Fruit fly (Drosophila melanogaster) whole organism, embryonic: ENCODE measurements around the gene Rpt6.
A peak's percentile ranks its signal among the peaks of the same experiment; 100 is the strongest.

Source experiments
- B-H2 ChIP-seq: fragments of 200-800 bp; sonication (Bioruptor generic); optimal IDR thresholded peaks from 2 replicates; lab custom pipeline; 2018; ENCODE audit warnings: missing biosample characterization, mild to moderate bottlenecking, missing genetic modification characterization
- CG10654 ChIP-seq: fragments of 200-800 bp; sonication (Bioruptor generic); optimal IDR thresholded peaks from 2 replicates; lab custom pipeline; 2016; ENCODE audit warnings: missing biosample characterization, missing genetic modification characterization
- CG11085 ChIP-seq: fragments of 200-800 bp; sonication (Bioruptor generic); IDR thresholded peaks from 2 replicates; pipeline ENCODE4 v1.3.6; 2022; ENCODE audit warnings: missing biosample characterization, missing genetic modification characterization
- CG1233 ChIP-seq: fragments of 200-800 bp; sonication (Bioruptor generic); optimal IDR thresholded peaks from 4 replicates; lab custom pipeline; 2018; ENCODE audit warnings: missing biosample characterization, mild to moderate bottlenecking, missing genetic modification characterization
- CG12659 ChIP-seq: fragments of 200-800 bp; sonication (Bioruptor generic); optimal IDR thresholded peaks from 3 replicates; lab custom pipeline; 2017; ENCODE audit warnings: mild to moderate bottlenecking, missing biosample characterization, missing genetic modification reagents, missing genetic modification characterization
- CG13287 ChIP-seq: fragments of 200-800 bp; sonication (Bioruptor generic); IDR thresholded peaks from 2 replicates; pipeline ENCODE4 v1.3.6; 2022; ENCODE audit warnings: missing biosample characterization, missing genetic modification characterization; ENCODE audit not compliant: partially characterized antibody
- CG14050 ChIP-seq: fragments of 200-800 bp; sonication (Bioruptor generic); IDR thresholded peaks from 3 replicates; pipeline ENCODE4 v1.3.6; 2022; ENCODE audit warnings: missing biosample characterization, missing genetic modification characterization
- CG14965 ChIP-seq: fragments of 200-800 bp; sonication (Bioruptor generic); optimal IDR thresholded peaks from 2 replicates; lab custom pipeline; 2016; ENCODE audit warnings: missing biosample characterization, missing genetic modification characterization, borderline replicate concordance
- CG1529 ChIP-seq: fragments of 200-800 bp; sonication (Bioruptor generic); optimal IDR thresholded peaks from 3 replicates; lab custom pipeline; 2018; ENCODE audit warnings: missing biosample characterization, missing genetic modification characterization
- CG15479 ChIP-seq: fragments of 200-800 bp; sonication (Bioruptor generic); optimal IDR thresholded peaks from 3 replicates; lab custom pipeline; 2019; ENCODE audit warnings: missing biosample characterization, mild to moderate bottlenecking, missing genetic modification characterization, moderate library complexity
- CG17361 ChIP-seq: fragments of 200-800 bp; sonication (Bioruptor generic); IDR thresholded peaks from 3 replicates; pipeline ENCODE4 v1.3.6; 2022; ENCODE audit warnings: missing biosample characterization, missing genetic modification characterization
- CG17568 ChIP-seq: fragments of 200-800 bp; sonication (Bioruptor generic); optimal IDR thresholded peaks from 2 replicates; lab custom pipeline; 2018; ENCODE audit warnings: missing biosample characterization, mild to moderate bottlenecking, missing genetic modification characterization, moderate library complexity
- CG17829 ChIP-seq: fragments of 200-800 bp; optimal IDR thresholded peaks from 2 replicates; lab custom pipeline; 2019; ENCODE audit warnings: missing biosample characterization, mild to moderate bottlenecking, missing genetic modification characterization, moderate library complexity
- CG3838 ChIP-seq: fragments of 200-800 bp; sonication (Bioruptor generic); optimal IDR thresholded peaks from 3 replicates; lab custom pipeline; 2016; ENCODE audit warnings: missing biosample characterization, missing genetic modification characterization
- CG3995 ChIP-seq: fragments of 200-800 bp; sonication (Bioruptor generic); optimal IDR thresholded peaks from 3 replicates; lab custom pipeline; 2016; ENCODE audit warnings: missing biosample characterization, missing genetic modification characterization
- CG4282 ChIP-seq: fragments of 200-800 bp; sonication (Bioruptor generic); optimal IDR thresholded peaks from 2 replicates; lab custom pipeline; 2016; ENCODE audit warnings: missing biosample characterization, missing genetic modification characterization
- CG4707 ChIP-seq: fragments of 200-800 bp; sonication (Bioruptor generic); optimal IDR thresholded peaks from 2 replicates; lab custom pipeline; 2018; ENCODE audit warnings: missing biosample characterization, mild to moderate bottlenecking, missing genetic modification characterization, moderate library complexity
- CG6765 ChIP-seq: fragments of 200-800 bp; sonication (Bioruptor generic); optimal IDR thresholded peaks from 3 replicates; lab custom pipeline; 2017; ENCODE audit warnings: missing biosample characterization, mild to moderate bottlenecking, missing genetic modification characterization
- CG6854 ChIP-seq: fragments of 200-800 bp; sonication (Bioruptor generic); optimal IDR thresholded peaks from 3 replicates; lab custom pipeline; 2017; ENCODE audit warnings: missing biosample characterization, mild to moderate bottlenecking, missing genetic modification characterization
- CG7928 ChIP-seq: fragments of 200-800 bp; sonication (Bioruptor generic); optimal IDR thresholded peaks from 2 replicates; lab custom pipeline; 2017; ENCODE audit warnings: missing biosample characterization, mild to moderate bottlenecking, missing genetic modification characterization
- CG9437 ChIP-seq: fragments of 200-800 bp; sonication (Bioruptor generic); optimal IDR thresholded peaks from 2 replicates; lab custom pipeline; 2018; ENCODE audit warnings: missing biosample characterization, mild to moderate bottlenecking, missing genetic modification characterization
- Camta ChIP-seq: fragments of 200-800 bp; sonication (Bioruptor generic); optimal IDR thresholded peaks from 2 replicates; lab custom pipeline; 2016; ENCODE audit warnings: missing biosample characterization, missing genetic modification characterization
- Dek ChIP-seq: fragments of 200-800 bp; sonication (Bioruptor generic); optimal IDR thresholded peaks from 3 replicates; lab custom pipeline; 2019; ENCODE audit warnings: missing biosample characterization, mild to moderate bottlenecking, missing genetic modification characterization, moderate library complexity
- Dfd ChIP-seq, 2 experiments: fragments of >200 bp; optimal IDR thresholded peaks; 2 replicates each; lab custom pipeline; 2017; ENCODE audit warnings: missing biosample characterization in 2 of 2, missing genetic modification characterization in 2 of 2
- Dref ChIP-seq: fragments of 200-800 bp; sonication (Bioruptor generic); IDR thresholded peaks from 2 replicates; pipeline ENCODE4 v1.3.6; 2022; ENCODE audit warnings: missing biosample characterization, missing genetic modification characterization
- Eip74EF ChIP-seq, 2 experiments: fragments of 200-800 bp in 1 of 2; fragments of >200 bp in 1 of 2; sonication (Bioruptor generic) in 1 of 2; optimal IDR thresholded peaks; 2 replicates each; lab custom pipeline; 2017 to 2019; ENCODE audit warnings: missing biosample characterization in 2 of 2, missing genetic modification characterization in 2 of 2, mild to moderate bottlenecking in 1 of 2, moderate library complexity in 1 of 2
- HmgD ChIP-seq: fragments of 200-800 bp; sonication (Bioruptor generic); optimal IDR thresholded peaks from 3 replicates; lab custom pipeline; 2016; ENCODE audit warnings: missing biosample characterization, missing genetic modification characterization
- HmgZ ChIP-seq: fragments of 200-800 bp; sonication (Bioruptor generic); optimal IDR thresholded peaks from 2 replicates; lab custom pipeline; 2018; ENCODE audit warnings: missing biosample characterization, mild to moderate bottlenecking, missing genetic modification characterization
- Lim3 ChIP-seq: fragments of 200-800 bp; sonication (Bioruptor generic); IDR thresholded peaks from 2 replicates; pipeline ENCODE4 v1.3.6; 2022; ENCODE audit warnings: missing biosample characterization, missing genetic modification characterization
- Nf-YB ChIP-seq: fragments of 200-800 bp; sonication (Bioruptor generic); optimal IDR thresholded peaks from 3 replicates; lab custom pipeline; 2019; ENCODE audit warnings: missing biosample characterization, mild to moderate bottlenecking, missing genetic modification characterization, moderate library complexity
- Opbp ChIP-seq: fragments of 200-800 bp; sonication (Bioruptor generic); IDR thresholded peaks from 3 replicates; pipeline ENCODE4 v1.3.6; 2022; ENCODE audit warnings: missing biosample characterization, missing genetic modification characterization; ENCODE audit not compliant: partially characterized antibody
- Side ChIP-seq: fragments of 200-800 bp; sonication (Bioruptor generic); optimal IDR thresholded peaks from 2 replicates; lab custom pipeline; 2016; ENCODE audit warnings: missing biosample characterization, missing genetic modification characterization
- Sin3A ChIP-seq: fragments of >200 bp; optimal IDR thresholded peaks from 2 replicates; lab custom pipeline; 2018
- Six4 ChIP-seq: fragments of 200-800 bp; sonication (Bioruptor generic); optimal IDR thresholded peaks from 2 replicates; lab custom pipeline; 2016; ENCODE audit warnings: missing biosample characterization, missing genetic modification characterization
- bab2 ChIP-seq: fragments of 200-800 bp; sonication (Bioruptor generic); optimal IDR thresholded peaks from 2 replicates; lab custom pipeline; 2016; ENCODE audit warnings: missing biosample characterization, missing genetic modification characterization
- dmrt99B ChIP-seq: fragments of 200-800 bp; sonication (Bioruptor generic); optimal IDR thresholded peaks from 2 replicates; lab custom pipeline; 2018; ENCODE audit warnings: missing biosample characterization, mild to moderate bottlenecking, missing genetic modification characterization, moderate library complexity
- gce ChIP-seq: fragments of 200-800 bp; sonication (Bioruptor generic); IDR thresholded peaks from 3 replicates; pipeline ENCODE4 v1.3.6; 2022; ENCODE audit warnings: missing biosample characterization, missing genetic modification characterization
- odd ChIP-seq: fragments of 200-800 bp; sonication (Bioruptor generic); optimal IDR thresholded peaks from 2 replicates; lab custom pipeline; 2017; ENCODE audit warnings: missing biosample characterization, mild to moderate bottlenecking, missing genetic modification characterization
- pan ChIP-seq, 4 experiments: fragments of >200 bp in 3 of 4; fragments of 200-800 bp in 1 of 4; sonication (Bioruptor generic) in 1 of 4; optimal IDR thresholded peaks in 3 of 4; IDR thresholded peaks in 1 of 4; 2 replicates each; pipeline versions ENCODE4 v1.3.6 to Lab custom; 2017 to 2022; ENCODE audit warnings: missing biosample characterization in 2 of 4, missing genetic modification characterization in 2 of 4, mixed read lengths in 1 of 4
- peb ChIP-seq: fragments of 200-800 bp; sonication (Bioruptor generic); IDR thresholded peaks from 2 replicates; pipeline ENCODE4 v1.3.6; 2022; ENCODE audit warnings: missing biosample characterization, missing genetic modification characterization
- pnt ChIP-seq: fragments of 200-800 bp; sonication (Bioruptor generic); optimal IDR thresholded peaks from 3 replicates; lab custom pipeline; 2016; ENCODE audit warnings: missing biosample characterization, missing genetic modification characterization
- pros ChIP-seq: fragments of 200-800 bp; sonication (Bioruptor generic); optimal IDR thresholded peaks from 3 replicates; lab custom pipeline; 2019; ENCODE audit warnings: missing biosample characterization, mild to moderate bottlenecking, missing genetic modification characterization, moderate library complexity
- row ChIP-seq: fragments of 200-800 bp; sonication (Bioruptor generic); IDR thresholded peaks from 3 replicates; pipeline ENCODE4 v1.3.6; 2022; ENCODE audit warnings: missing biosample characterization, missing genetic modification characterization
- sisA ChIP-seq: fragments of 200-800 bp; sonication (Bioruptor generic); IDR thresholded peaks from 2 replicates; pipeline ENCODE4 v1.3.6; 2022; ENCODE audit warnings: missing biosample characterization, missing genetic modification characterization
- stc ChIP-seq: fragments of 200-800 bp; sonication (Bioruptor generic); IDR thresholded peaks from 2 replicates; pipeline ENCODE4 v1.3.6; 2022; ENCODE audit warnings: missing biosample characterization, missing genetic modification characterization
- tin ChIP-seq: fragments of 200-800 bp; sonication (Bioruptor generic); optimal IDR thresholded peaks from 3 replicates; lab custom pipeline; 2016; ENCODE audit warnings: missing biosample characterization, missing genetic modification characterization
- tio ChIP-seq: fragments of 200-800 bp; sonication (Bioruptor generic); optimal IDR thresholded peaks from 2 replicates; lab custom pipeline; 2017; ENCODE audit warnings: missing biosample characterization, missing genetic modification characterization, inconsistent platforms
- vnd ChIP-seq: fragments of 200-800 bp; sonication (Bioruptor generic); IDR thresholded peaks from 3 replicates; pipeline ENCODE4 v1.3.6; 2022; ENCODE audit warnings: missing biosample characterization, missing genetic modification characterization; ENCODE audit not compliant: partially characterized antibody
- z ChIP-seq: fragments of 200-800 bp; sonication (Bioruptor generic); IDR thresholded peaks from 3 replicates; pipeline ENCODE4 v1.3.6; 2022; ENCODE audit warnings: missing biosample characterization, missing genetic modification characterization

Gene Rpt6

DNA sequence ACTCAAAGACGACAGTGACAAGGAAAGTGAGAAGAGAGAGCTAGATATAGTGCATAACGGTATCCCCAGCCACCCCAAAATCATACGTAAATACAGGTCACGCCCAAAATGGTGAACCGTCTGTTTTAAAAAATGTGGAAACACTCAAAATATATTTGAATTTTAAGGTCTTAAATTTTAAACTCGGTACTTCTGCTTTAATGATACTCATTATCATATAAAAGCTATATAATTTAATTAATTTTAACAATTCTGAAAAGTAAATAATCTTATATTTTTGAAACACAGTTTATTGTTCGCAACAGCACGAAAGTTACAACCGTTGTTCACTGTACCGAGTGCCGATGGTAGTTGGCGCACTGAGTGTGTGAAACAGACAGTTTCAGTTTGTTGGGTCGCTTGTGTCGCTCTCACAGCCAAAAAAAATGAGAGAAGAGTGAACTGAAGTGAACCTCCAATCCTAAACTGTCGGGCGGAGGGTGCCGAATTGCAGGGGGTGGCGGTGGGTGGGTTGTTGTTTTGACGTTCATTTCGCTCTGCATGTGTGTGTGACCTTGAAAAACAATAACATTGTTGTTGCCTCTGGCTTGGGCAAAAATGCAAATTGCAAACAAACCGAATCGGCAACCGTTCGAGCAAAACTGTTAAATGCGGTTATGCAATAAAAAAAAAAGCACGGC is 50.6 kb downstream of the Rpt6 start (continued):
- TF ChIP-seq CG15479 (no peak), Six4 (peak; percentile 86), CG4707 (GFP tag; lab: Kevin White, UChicago) (peak; percentile 72), Opbp (GFP tag; lab: Robert Waterston, UW) (no peak), CG9437 (GFP tag; lab: Kevin White, UChicago) (peak; percentile 86), CG10654 (GFP tag; lab: Kevin White, UChicago) (peak; percentile 78), CG11085 (peak; percentile 74; the same call in 1 of the 2 replicates), row (GFP tag; lab: Robert Waterston, UW) (peak; percentile 97), stc (GFP tag; lab: Robert Waterston, UW) (peak; percentile 82), Dfd (GFP tag; optimal IDR thresholded peaks at IDR 0.05; lab: Kevin White, UChicago) (no peak), vnd (GFP tag; lab: Robert Waterston, UW) (no peak), Camta (GFP tag; lab: Kevin White, UChicago) (no peak), HmgZ (tag; lab: Kevin White, UChicago) (peak; percentile 88), sisA (GFP tag; lab: Robert Waterston, UW) (peak; percentile 92), gce (GFP tag; lab: Robert Waterston, UW) (peak; percentile 40; the same call in 1 of the 3 replicates), pros (peak; percentile 60), CG17568 (peak; percentile 87), CG6854 (GFP tag; lab: Kevin White, UChicago) (peak; percentile 90), Lim3 (GFP tag; lab: Robert Waterston, UW) (0 out of 2 replicates have a peak, but pooled peaks have one; percentile 30), Dek (tag; lab: Kevin White, UChicago) (peak; percentile 94), CG3838 (no peak), CG6765 (GFP tag; lab: Kevin White, UChicago) (peak; percentile 88), CG14965 (GFP tag; lab: Kevin White, UChicago) (no peak), Dref (GFP tag; lab: Robert Waterston, UW) (no peak), CG1529 (GFP tag; lab: Kevin White, UChicago) (peak; percentile 87), pnt (GFP tag; lab: Kevin White, UChicago) (peak; percentile 63), bab2 (GFP tag; lab: Kevin White, UChicago) (peak; percentile 9), HmgD (GFP tag; lab: Kevin White, UChicago) (no peak), Sin3A (lab: Kevin White, UChicago) (no peak), CG1233 (GFP tag; lab: Kevin White, UChicago) (peak; percentile 92), CG13287 (no peak; the same call in 1 of the 2 replicates), Nf-YB (GFP tag; lab: Kevin White, UChicago) (peak; percentile 80), Side (GFP tag; lab: Kevin White, UChicago) (no peak), CG14050 (GFP tag; lab: Robert Waterston, UW) (peak; percentile 82; the same call in 2 of the 3 replicates), Eip74EF (GFP tag; optimal IDR thresholded peaks at IDR 0.05; lab: Kevin White, UChicago) (peak in 1 of 2 experiments; percentile 91), pan (optimal IDR thresholded peaks at IDR 0.05; lab: Kevin White, UChicago) (no peak), pan (GFP tag; optimal IDR thresholded peaks at IDR 0.05 in 1 of 2, IDR thresholded peaks at IDR 0.05 in 1 of 2) (peak in 1 of 2 experiments; percentile 87), odd (GFP tag; lab: Kevin White, UChicago) (peak; percentile 89), CG3995 (GFP tag; lab: Kevin White, UChicago) (peak; percentile 32), B-H2 (peak; percentile 93), CG17361 (peak; percentile 94), CG12659 (GFP tag; lab: Kevin White, UChicago) (peak; percentile 96), tio (peak; percentile 91), CG17829 (tag; lab: Kevin White, UChicago) (peak; percentile 89), dmrt99B (tag; lab: Kevin White, UChicago) (peak; percentile 96), CG4282 (no peak), z (GFP tag; lab: Robert Waterston, UW) (no peak), CG7928 (peak; percentile 63), peb (GFP tag; lab: Robert Waterston, UW) (peak; percentile 77), tin (peak; percentile 89)
